Fruit fly (Drosophila melanogaster): Measurements from ENCODE around the gene Cyp4ae1.

Cyp4ae1 gene

DNA sequence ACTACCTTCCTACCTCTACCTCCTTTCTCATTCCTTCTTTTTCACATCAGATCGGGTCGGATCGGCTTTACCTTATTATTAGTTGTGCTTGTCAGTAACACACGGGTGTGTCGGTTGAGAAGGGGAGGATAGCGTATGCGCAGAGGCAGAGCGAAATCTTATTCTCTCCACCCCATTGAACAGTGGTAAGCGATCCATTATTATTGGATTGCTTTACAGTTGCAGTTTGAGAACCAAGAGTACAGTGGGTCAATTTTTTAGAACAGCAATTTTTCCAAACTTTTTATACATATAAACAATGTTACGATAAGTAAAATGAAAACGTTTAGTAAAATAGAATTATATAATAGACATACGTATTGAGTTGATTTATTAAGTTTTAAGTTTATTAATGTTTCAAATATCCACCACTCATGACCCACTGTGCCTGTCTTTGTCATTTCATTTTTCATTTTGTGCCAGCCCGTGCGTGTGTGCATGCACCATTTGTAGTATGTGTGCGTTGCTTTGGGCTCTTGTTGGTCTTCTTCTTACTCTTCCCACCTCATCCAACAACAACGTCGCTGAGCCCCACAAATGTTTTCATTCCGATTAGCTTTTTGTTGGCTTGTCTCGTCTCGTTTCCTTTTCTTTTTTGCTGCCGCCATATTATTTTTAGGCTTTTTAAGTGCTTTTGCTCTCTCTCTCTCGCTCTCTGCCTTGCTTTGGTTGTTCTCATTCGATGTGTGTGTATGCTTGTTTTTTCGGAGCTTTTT is 41.0 kb upstream of the Cyp4ae1 start (continued):
- no peak for TF ChIP-seq lov (optimal IDR thresholded peaks at IDR 0.05)
- TF ChIP-seq lov (GFP tag; IDR thresholded peaks at IDR 0.05): peak; percentile 96
- TF ChIP-seq ara (GFP tag; IDR thresholded peaks at IDR 0.05): peak; percentile 99
- peak; percentile 99 for TF ChIP-seq Meics (GFP tag; optimal IDR thresholded peaks at IDR 0.05)
- peak; percentile 99 for TF ChIP-seq dysf (GFP tag; IDR thresholded peaks at IDR 0.05)
- TF ChIP-seq jigr1 (GFP tag; IDR thresholded peaks at IDR 0.05): peak; percentile 98
- peak; percentile 96 for TF ChIP-seq vfl (GFP tag; optimal IDR thresholded peaks at IDR 0.05)
- TF ChIP-seq HHEX (GFP tag; optimal IDR thresholded peaks at IDR 0.05): peak; percentile 99
- TF ChIP-seq chinmo (GFP tag; IDR thresholded peaks at IDR 0.05; ENCODE audit: partially characterized antibody): peak; percentile 81
- peak; percentile 97 for TF ChIP-seq C15 (GFP tag; IDR thresholded peaks at IDR 0.05)
- peak; percentile 99 for TF ChIP-seq BtbVII (GFP tag; optimal IDR thresholded peaks at IDR 0.05)
- peak; percentile 96 for TF ChIP-seq cas (GFP tag; IDR thresholded peaks at IDR 0.05)
- TF ChIP-seq CG5953 (GFP tag; IDR thresholded peaks at IDR 0.05): peak; percentile 96
- peak; percentile 69 for TF ChIP-seq CG13624 (GFP tag; optimal IDR thresholded peaks at IDR 0.05)
- peak; percentile 94 for TF ChIP-seq disco-r (GFP tag; optimal IDR thresholded peaks at IDR 0.05)
- TF ChIP-seq yki (optimal IDR thresholded peaks at IDR 0.05): no peak
- peak; percentile 98 for TF ChIP-seq CG32772 (GFP tag; IDR thresholded peaks at IDR 0.05)
- peak; percentile 68 to 95 for TF ChIP-seq Trl (optimal IDR thresholded peaks at IDR 0.05)
- TF ChIP-seq Trl (GFP tag; optimal IDR thresholded peaks at IDR 0.05): peak; percentile 90
- no peak for TF ChIP-seq mld (GFP tag; IDR thresholded peaks at IDR 0.05; ENCODE audit: partially characterized antibody)
- TF ChIP-seq CG17186 (GFP tag; optimal IDR thresholded peaks at IDR 0.05): peak; percentile 92
- peak; percentile 79 for TF ChIP-seq hb (GFP tag; IDR thresholded peaks at IDR 0.05; ENCODE audit: partially characterized antibody)
- peak; percentile 99 for TF ChIP-seq CG15601 (tag; optimal IDR thresholded peaks at IDR 0.05)
- peak; percentile 99 for TF ChIP-seq CG10654 (GFP tag; optimal IDR thresholded peaks at IDR 0.05)
- peak; percentile 98 for TF ChIP-seq MTF-1 (GFP tag; optimal IDR thresholded peaks at IDR 0.05; ENCODE audit: borderline replicate concordance)
- peak; percentile 99 for TF ChIP-seq oc (tag; optimal IDR thresholded peaks at IDR 0.05)
- peak; percentile 99 for TF ChIP-seq CG10147 (GFP tag; optimal IDR thresholded peaks at IDR 0.05)
- peak; percentile 56; the same call in 1 of the 3 replicates for TF ChIP-seq Opbp (GFP tag; IDR thresholded peaks at IDR 0.05; ENCODE audit: partially characterized antibody)
- peak; percentile 99 for TF ChIP-seq Rfx (GFP tag; IDR thresholded peaks at IDR 0.05)
- TF ChIP-seq HLH4C (GFP tag; IDR thresholded peaks at IDR 0.05; ENCODE audit: partially characterized antibody): peak; percentile 69; the same call in 2 of the 3 replicates
- TF ChIP-seq wdn (GFP tag; IDR thresholded peaks at IDR 0.05): peak; percentile 98
- peak; percentile 100 for TF ChIP-seq CG13296 (GFP tag; optimal IDR thresholded peaks at IDR 0.05)
- peak; percentile 97 for TF ChIP-seq CG2199 (GFP tag; IDR thresholded peaks at IDR 0.05)
- TF ChIP-seq her (GFP tag; optimal IDR thresholded peaks at IDR 0.05): peak; percentile 55
- peak; percentile 80 for TF ChIP-seq CG10321 (GFP tag; IDR thresholded peaks at IDR 0.05)
- TF ChIP-seq GATAe (GFP tag; conservative IDR thresholded peaks at IDR 0.05): peak; percentile 97
- no peak for TF ChIP-seq Hr39 (optimal IDR thresholded peaks at IDR 0.05)
- peak; percentile 99 for TF ChIP-seq CG14014 (GFP tag; IDR thresholded peaks at IDR 0.05)
- TF ChIP-seq Sin3A (optimal IDR thresholded peaks at IDR 0.05): no peak
- peak; percentile 100 for TF ChIP-seq Fer1 (GFP tag; optimal IDR thresholded peaks at IDR 0.05)
- TF ChIP-seq CG17385 (GFP tag; optimal IDR thresholded peaks at IDR 0.05): peak; percentile 99
- TF ChIP-seq pho (GFP tag; optimal IDR thresholded peaks at IDR 0.05): peak; percentile 96
- TF ChIP-seq ems (GFP tag; optimal IDR thresholded peaks at IDR 0.05): peak; percentile 96
- peak; percentile 98 for TF ChIP-seq CG11085 (GFP tag; IDR thresholded peaks at IDR 0.05)
- peak; percentile 85 for TF ChIP-seq shn (GFP tag; optimal IDR thresholded peaks at IDR 0.05)
- TF ChIP-seq stwl (tag; optimal IDR thresholded peaks at IDR 0.05): peak; percentile 87
- TF ChIP-seq sc (optimal IDR thresholded peaks at IDR 0.05): no peak
- TF ChIP-seq sc (GFP tag; optimal IDR thresholded peaks at IDR 0.05): peak; percentile 98
- peak; percentile 100 for TF ChIP-seq dmrt99B (tag; optimal IDR thresholded peaks at IDR 0.05)
- peak; percentile 99 for TF ChIP-seq Dek (tag; optimal IDR thresholded peaks at IDR 0.05)
- TF ChIP-seq CG2202 (tag; optimal IDR thresholded peaks at IDR 0.05): peak; percentile 99
